Fruit fly (Drosophila melanogaster): ENCODE measurements around the gene Dnah3.

DNA sequence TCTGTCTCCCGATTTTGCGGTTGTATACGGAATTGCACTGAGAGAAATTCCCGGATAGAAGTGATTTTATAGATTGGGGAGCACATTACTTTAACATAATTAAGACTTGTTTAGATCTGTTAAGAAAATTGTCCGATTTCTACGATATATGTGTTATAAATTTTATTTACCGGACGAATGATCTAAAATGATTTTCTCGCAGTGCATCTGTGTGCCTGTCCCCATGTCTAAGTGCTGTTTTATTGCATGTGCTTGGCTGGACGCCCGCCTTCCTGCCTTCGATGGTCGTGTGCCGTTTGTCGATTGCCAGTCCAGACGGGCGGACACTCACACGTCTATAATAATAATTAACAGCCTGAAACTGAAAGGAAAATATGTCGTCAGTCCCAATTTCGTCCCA is 59.9 kb downstream of the Dnah3 start:
- TF ChIP-seq achi (GFP tag; optimal IDR thresholded peaks at IDR 0.05) = no peak
- no peak for TF ChIP-seq Eip93F (GFP tag; optimal IDR thresholded peaks at IDR 0.05)
- no peak for TF ChIP-seq CG10631 (GFP tag; optimal IDR thresholded peaks at IDR 0.05)
- TF ChIP-seq ss (GFP tag; optimal IDR thresholded peaks at IDR 0.05) = no peak
- no peak for TF ChIP-seq Hr39 (GFP tag; optimal IDR thresholded peaks at IDR 0.05)
- no peak for TF ChIP-seq OdsH (GFP tag; optimal IDR thresholded peaks at IDR 0.05)
- no peak for TF ChIP-seq CG16779 (tag; optimal IDR thresholded peaks at IDR 0.05)
- no peak for TF ChIP-seq Gug (GFP tag; IDR thresholded peaks at IDR 0.05)
- TF ChIP-seq cyc (GFP tag; optimal IDR thresholded peaks at IDR 0.05) = no peak
- TF ChIP-seq fkh (GFP tag; optimal IDR thresholded peaks at IDR 0.05) = no peak
- no peak for TF ChIP-seq Sox15 (GFP tag; optimal IDR thresholded peaks at IDR 0.05)
- TF ChIP-seq fd59A (GFP tag; optimal IDR thresholded peaks at IDR 0.05) = no peak

Measured in whole organism, prepupa.